Worm (Caenorhabditis elegans) whole organism, early embryonic: ENCODE results near the gene K03H1.13.

Source experiments
- B0310.2 ChIP-seq: sonication (generic microtip); optimal IDR thresholded peaks from 2 replicates; lab custom pipeline; 2016; ENCODE audit warnings: mild to moderate bottlenecking, missing genetic modification characterization, missing compliant biosample characterization
- aly-1 ChIP-seq: sonication (generic microtip); optimal IDR thresholded peaks from 2 replicates; lab custom pipeline; 2016; ENCODE audit warnings: missing genetic modification characterization, missing compliant biosample characterization
- ama-1 ChIP-seq: fragments of 150-350 bp; optimal IDR thresholded peaks from 2 replicates; lab custom pipeline; 2014
- ceh-13 ChIP-seq: fragments of 200-800 bp; sonication (Bioruptor generic); optimal IDR thresholded peaks from 2 replicates; lab custom pipeline; 2018; ENCODE audit warnings: mild to moderate bottlenecking, missing genetic modification characterization, missing compliant biosample characterization
- ceh-36 ChIP-seq: sonication (generic microtip); optimal IDR thresholded peaks from 2 replicates; lab custom pipeline; 2016; ENCODE audit warnings: missing genetic modification characterization, inconsistent platforms, missing compliant biosample characterization
- ets-7 ChIP-seq: sonication (generic microtip); optimal IDR thresholded peaks from 2 replicates; lab custom pipeline; 2016; ENCODE audit warnings: missing genotype, missing genetic modification characterization, missing compliant biosample characterization
- flt-1 ChIP-seq: fragments of 200-800 bp; sonication (Bioruptor generic); IDR thresholded peaks from 2 replicates; pipeline ENCODE4 v1.3.6; 2022; ENCODE audit warnings: missing genetic modification characterization, missing compliant biosample characterization
- hmbx-1 ChIP-seq: sonication (generic microtip); optimal IDR thresholded peaks from 2 replicates; lab custom pipeline; 2016; ENCODE audit warnings: mild to moderate bottlenecking, missing genetic modification characterization, missing compliant biosample characterization
- hmg-4 ChIP-seq: fragments of 200-800 bp; sonication (Bioruptor generic); optimal IDR thresholded peaks from 2 replicates; lab custom pipeline; 2018; ENCODE audit warnings: mild to moderate bottlenecking, missing genetic modification characterization, missing compliant biosample characterization
- pes-1 ChIP-seq: fragments of 200-800 bp; sonication (Bioruptor generic); IDR thresholded peaks from 2 replicates; pipeline ENCODE4 v1.3.6; 2022; ENCODE audit warnings: missing genetic modification reagents, missing genetic modification characterization, missing compliant biosample characterization
- scrt-1 ChIP-seq: fragments of 200-800 bp; sonication (Bioruptor generic); IDR thresholded peaks from 2 replicates; pipeline ENCODE4 v1.3.6; 2022; ENCODE audit warnings: missing genetic modification characterization, missing compliant biosample characterization
- sea-1 ChIP-seq: fragments of 200-800 bp; sonication (Bioruptor generic); conservative IDR thresholded peaks from 2 replicates; pipeline ENCODE4 v1.3.6; 2022; ENCODE audit warnings: missing genetic modification characterization, missing compliant biosample characterization
- tbx-11 ChIP-seq: fragments of 200-800 bp; sonication (Bioruptor generic); IDR thresholded peaks from 2 replicates; pipeline ENCODE4 v1.3.6; 2022; ENCODE audit warnings: missing genetic modification characterization, missing compliant biosample characterization
- tra-4 ChIP-seq: sonication (generic microtip); optimal IDR thresholded peaks from 2 replicates; lab custom pipeline; 2017; ENCODE audit warnings: missing genetic modification characterization, missing compliant biosample characterization

- TF ChIP-seq ceh-36 (tag; lab: Kevin White, UChicago) (peak; percentile 58), aly-1 (tag; lab: Kevin White, UChicago) (no peak), ama-1 (no peak), B0310.2 (no peak), hmbx-1 (tag; lab: Kevin White, UChicago) (no peak), hmg-4 (no peak), tbx-11 (no peak), flt-1 (no peak), scrt-1 (GFP tag; lab: Robert Waterston, UW) (no peak), ets-7 (tag; lab: Kevin White, UChicago) (no peak), tra-4 (tag; lab: Kevin White, UChicago) (no peak), ceh-13 (GFP tag; lab: Kevin White, UChicago) (no peak), pes-1 (GFP tag; lab: Robert Waterston, UW) (0 out of 2 replicates have a peak, but pooled peaks have one; percentile 15), sea-1 (GFP tag; lab: Robert Waterston, UW) (no peak)
Measured at ce11 chrIII:9965444-9965843, 15.3 kb upstream of the K03H1.13 start.
